Fruit fly (Drosophila melanogaster): ENCODE data around the gene Or13a.

Gene Or13a

dm6 chrX:15991618-15992526 is 17.6 kb downstream of the Or13a start, which contains the start of the genes CG46312, eIF5 and exd (continued):
- peak; percentile 13 for TF ChIP-seq CG18262 (tag; optimal IDR thresholded peaks at IDR 0.05)
- TF ChIP-seq CG12942 (GFP tag; optimal IDR thresholded peaks at IDR 0.05) = no peak
- no peak for TF ChIP-seq ac (GFP tag; optimal IDR thresholded peaks at IDR 0.05)
- TF ChIP-seq Rfx (GFP tag; IDR thresholded peaks at IDR 0.05) = no peak
- peak; percentile 21 for TF ChIP-seq dmrt11E (tag; optimal IDR thresholded peaks at IDR 0.05)
- TF ChIP-seq lab (GFP tag; optimal IDR thresholded peaks at IDR 0.05) = no peak
- TF ChIP-seq CG13287 (GFP tag; IDR thresholded peaks at IDR 0.05; ENCODE audit: partially characterized antibody) = peak; percentile 74
- TF ChIP-seq crc (GFP tag; optimal IDR thresholded peaks at IDR 0.05) = no peak
- TF ChIP-seq CG10209 (GFP tag; optimal IDR thresholded peaks at IDR 0.05) = no peak
- TF ChIP-seq CG10431 (GFP tag; optimal IDR thresholded peaks at IDR 0.05) = no peak
- TF ChIP-seq HLH3B (GFP tag; IDR thresholded peaks at IDR 0.05) = no peak
- TF ChIP-seq CG11723 (GFP tag; optimal IDR thresholded peaks at IDR 0.05) = no peak
- no peak for TF ChIP-seq ro (GFP tag; IDR thresholded peaks at IDR 0.05)
- no peak for TF ChIP-seq z (GFP tag; IDR thresholded peaks at IDR 0.05)
- no peak for TF ChIP-seq ewg (GFP tag; optimal IDR thresholded peaks at IDR 0.05)
- no peak for TF ChIP-seq gt (GFP tag; IDR thresholded peaks at IDR 0.05)
- TF ChIP-seq row (GFP tag; IDR thresholded peaks at IDR 0.05) = peak; percentile 47
- TF ChIP-seq salm (tag; optimal IDR thresholded peaks at IDR 0.05) = no peak
- TF ChIP-seq gem (tag; optimal IDR thresholded peaks at IDR 0.05) = peak; percentile 52
- TF ChIP-seq CTCF (GFP tag; optimal IDR thresholded peaks at IDR 0.05) = no peak
- TF ChIP-seq CG7786 (GFP tag; optimal IDR thresholded peaks at IDR 0.05) = no peak
- no peak for TF ChIP-seq gce (GFP tag; IDR thresholded peaks at IDR 0.05)
- TF ChIP-seq gfzf (GFP tag; optimal IDR thresholded peaks at IDR 0.05) = peak; percentile 42
- TF ChIP-seq croc (GFP tag; conservative IDR thresholded peaks at IDR 0.05) = no peak
- no peak for TF ChIP-seq CG15479 (GFP tag; optimal IDR thresholded peaks at IDR 0.05)
- no peak for TF ChIP-seq BtbVII (GFP tag; optimal IDR thresholded peaks at IDR 0.05)
- TF ChIP-seq hbn (GFP tag; IDR thresholded peaks at IDR 0.05; ENCODE audit: partially characterized antibody) = peak; percentile 61
- TF ChIP-seq Eip74EF (GFP tag; optimal IDR thresholded peaks at IDR 0.05) = no peak
- TF ChIP-seq amos (GFP tag; IDR thresholded peaks at IDR 0.05; ENCODE audit: partially characterized antibody) = peak; percentile 81; the same call in 1 of the 2 replicates
- TF ChIP-seq CG10267 (tag; optimal IDR thresholded peaks at IDR 0.05) = peak; percentile 72
- no peak for TF ChIP-seq jing (GFP tag; optimal IDR thresholded peaks at IDR 0.05)
- TF ChIP-seq slou (GFP tag; optimal IDR thresholded peaks at IDR 0.05) = no peak
- no peak for TF ChIP-seq ftz-f1 (GFP tag; optimal IDR thresholded peaks at IDR 0.05)
- no peak for TF ChIP-seq H2.0 (GFP tag; IDR thresholded peaks at IDR 0.05)
- TF ChIP-seq Trl (optimal IDR thresholded peaks at IDR 0.05) = no peak
- TF ChIP-seq Trl (GFP tag; optimal IDR thresholded peaks at IDR 0.05) = no peak
- no peak for TF ChIP-seq Max (GFP tag; optimal IDR thresholded peaks at IDR 0.05)
- no peak for TF ChIP-seq lilli (GFP tag; optimal IDR thresholded peaks at IDR 0.05)
- TF ChIP-seq CG17361 (GFP tag; IDR thresholded peaks at IDR 0.05) = peak; percentile 75; the same call in 2 of the 3 replicates
- TF ChIP-seq nmo (GFP tag; optimal IDR thresholded peaks at IDR 0.05) = peak; percentile 55
- TF ChIP-seq CG9817 (tag; optimal IDR thresholded peaks at IDR 0.05) = no peak
- no peak for TF ChIP-seq Dbx (GFP tag; IDR thresholded peaks at IDR 0.05)
- no peak for TF ChIP-seq CG11696 (GFP tag; IDR thresholded peaks at IDR 0.05)
- TF ChIP-seq dysf (GFP tag; IDR thresholded peaks at IDR 0.05) = no peak
- TF ChIP-seq CG18764 (GFP tag; optimal IDR thresholded peaks at IDR 0.05) = no peak
- TF ChIP-seq nau (GFP tag; optimal IDR thresholded peaks at IDR 0.05) = no peak
- TF ChIP-seq Ssrp (tag; optimal IDR thresholded peaks at IDR 0.05) = peak; percentile 13
- no peak for TF ChIP-seq CG4404 (GFP tag; IDR thresholded peaks at IDR 0.05)
- TF ChIP-seq vvl (GFP tag; IDR thresholded peaks at IDR 0.05) = peak; percentile 37; the same call in 1 of the 2 replicates
- peak; percentile 85 for TF ChIP-seq CG7357 (GFP tag; IDR thresholded peaks at IDR 0.05)

All from whole organism, embryonic.